Fruit fly (Drosophila melanogaster) whole organism, embryonic: ENCODE measurements around the gene CG5938.

Experiments used
- BEAF-32 ChIP-seq: fragments of 200-800 bp; sonication (Bioruptor generic); optimal IDR thresholded peaks from 3 replicates; lab custom pipeline; 2017; ENCODE audit warnings: missing biosample characterization, missing genetic modification characterization, mild to moderate bottlenecking, moderate library complexity, missing genetic modification reagents
- Blimp-1 ChIP-seq: fragments of 200-800 bp; sonication (Bioruptor generic); optimal IDR thresholded peaks from 3 replicates; lab custom pipeline; 2018; ENCODE audit warnings: missing biosample characterization, missing genetic modification characterization, mild to moderate bottlenecking, moderate library complexity, missing genetic modification reagents
- CG10147 ChIP-seq: fragments of 200-800 bp; sonication (Bioruptor generic); optimal IDR thresholded peaks from 2 replicates; lab custom pipeline; 2019; ENCODE audit warnings: missing biosample characterization, mild to moderate bottlenecking, missing genetic modification characterization, moderate library complexity
- CG10959 ChIP-seq: fragments of 200-800 bp; sonication (Bioruptor generic); IDR thresholded peaks from 2 replicates; pipeline ENCODE4 v1.3.6; 2022; ENCODE audit warnings: missing biosample characterization, missing genetic modification characterization
- CG11247 ChIP-seq: fragments of 200-800 bp; sonication (Bioruptor generic); IDR thresholded peaks from 2 replicates; pipeline ENCODE4 v1.3.6; 2022; ENCODE audit warnings: missing biosample characterization, missing genetic modification characterization
- CG11695 ChIP-seq: fragments of 200-800 bp; sonication (Bioruptor generic); IDR thresholded peaks from 3 replicates; pipeline ENCODE4 v1.3.6; 2022; ENCODE audit warnings: missing biosample characterization, missing genetic modification characterization
- CG13123 ChIP-seq: fragments of 200-800 bp; sonication (Bioruptor generic); optimal IDR thresholded peaks from 2 replicates; lab custom pipeline; 2016; ENCODE audit warnings: missing biosample characterization, missing genetic modification characterization
- CG14441 ChIP-seq: fragments of 200-800 bp; sonication (Bioruptor generic); IDR thresholded peaks from 2 replicates; pipeline ENCODE4 v1.3.6; 2022; ENCODE audit warnings: missing biosample characterization, missing genetic modification characterization
- CG15696 ChIP-seq: fragments of 200-800 bp; sonication (Bioruptor generic); optimal IDR thresholded peaks from 2 replicates; lab custom pipeline; 2019; ENCODE audit warnings: missing biosample characterization, mild to moderate bottlenecking, missing genetic modification characterization, moderate library complexity
- CG16779 ChIP-seq: fragments of 200-800 bp; sonication (Bioruptor generic); IDR thresholded peaks from 2 replicates; pipeline ENCODE4 v1.3.6; 2022; ENCODE audit warnings: missing biosample characterization, missing genetic modification characterization
- CG16863 ChIP-seq: fragments of 200-800 bp; sonication (Bioruptor generic); optimal IDR thresholded peaks from 3 replicates; lab custom pipeline; 2016; ENCODE audit warnings: missing biosample characterization, missing genetic modification characterization
- CG32772 ChIP-seq: fragments of 200-800 bp; sonication (Bioruptor generic); IDR thresholded peaks from 2 replicates; pipeline ENCODE4 v1.3.6; 2022; ENCODE audit warnings: missing biosample characterization, missing genetic modification characterization
- CG3281 ChIP-seq: fragments of 200-800 bp; sonication (Bioruptor generic); optimal IDR thresholded peaks from 3 replicates; lab custom pipeline; 2017; ENCODE audit warnings: missing biosample characterization, mild to moderate bottlenecking, missing genetic modification characterization
- CG33213 ChIP-seq: fragments of 200-800 bp; sonication (Bioruptor generic); optimal IDR thresholded peaks from 3 replicates; lab custom pipeline; 2016; ENCODE audit warnings: missing biosample characterization, missing genetic modification characterization
- CG3726 ChIP-seq: fragments of 200-800 bp; sonication (Bioruptor generic); IDR thresholded peaks from 3 replicates; pipeline ENCODE4, ENCODE4 v1.3.6; 2022; ENCODE audit warnings: missing biosample characterization, missing genetic modification characterization
- CG3847 ChIP-seq: fragments of 200-800 bp; sonication (Bioruptor generic); IDR thresholded peaks from 2 replicates; pipeline ENCODE4 v1.3.6; 2022; ENCODE audit warnings: missing biosample characterization, missing genetic modification characterization
- CG5180 ChIP-seq: fragments of 200-800 bp; sonication (Bioruptor generic); optimal IDR thresholded peaks from 3 replicates; lab custom pipeline; 2017; ENCODE audit warnings: missing biosample characterization, missing genetic modification characterization, mild to moderate bottlenecking, moderate library complexity, missing genetic modification reagents
- CG6765 ChIP-seq: fragments of 200-800 bp; sonication (Bioruptor generic); optimal IDR thresholded peaks from 3 replicates; lab custom pipeline; 2017; ENCODE audit warnings: missing biosample characterization, mild to moderate bottlenecking, missing genetic modification characterization
- CG7357 ChIP-seq: fragments of 200-800 bp; sonication (Bioruptor generic); IDR thresholded peaks from 3 replicates; pipeline ENCODE4 v1.3.6; 2022; ENCODE audit warnings: missing biosample characterization, missing genetic modification characterization
- CTCF ChIP-seq: fragments of 200-800 bp; sonication (Bioruptor generic); optimal IDR thresholded peaks from 2 replicates; lab custom pipeline; 2017; ENCODE audit warnings: missing biosample characterization, mild to moderate bottlenecking, missing genetic modification characterization, moderate library complexity
- Deaf1 ChIP-seq: fragments of 200-800 bp; optimal IDR thresholded peaks from 3 replicates; lab custom pipeline; 2019; ENCODE audit warnings: missing biosample characterization, mild to moderate bottlenecking, missing genetic modification characterization, moderate library complexity
- Doc2 ChIP-seq: fragments of 200-800 bp; sonication (Bioruptor generic); IDR thresholded peaks from 2 replicates; pipeline ENCODE4 v1.3.6; 2022; ENCODE audit warnings: missing biosample characterization, missing genetic modification characterization
- Elba2 ChIP-seq: fragments of 200-800 bp; sonication (Bioruptor generic); optimal IDR thresholded peaks from 3 replicates; lab custom pipeline; 2016; ENCODE audit warnings: missing biosample characterization, missing genetic modification characterization
- Fer1 ChIP-seq: fragments of 200-800 bp; sonication (Bioruptor generic); optimal IDR thresholded peaks from 2 replicates; lab custom pipeline; 2017; ENCODE audit warnings: missing biosample characterization, mild to moderate bottlenecking, missing genetic modification characterization
- Gsc ChIP-seq: fragments of 200-800 bp; sonication (Bioruptor generic); IDR thresholded peaks from 2 replicates; pipeline ENCODE4 v1.3.6; 2022; ENCODE audit warnings: missing biosample characterization, missing genetic modification characterization
- HmgZ ChIP-seq: fragments of 200-800 bp; sonication (Bioruptor generic); optimal IDR thresholded peaks from 2 replicates; lab custom pipeline; 2018; ENCODE audit warnings: missing biosample characterization, mild to moderate bottlenecking, missing genetic modification characterization
- Hmr ChIP-seq: fragments of 200-800 bp; sonication (Bioruptor generic); optimal IDR thresholded peaks from 3 replicates; lab custom pipeline; 2017; ENCODE audit warnings: mild to moderate bottlenecking, missing biosample characterization, missing genetic modification reagents, missing genetic modification characterization
- Hr78 ChIP-seq, 2 experiments: fragments of 200-800 bp in 1 of 2; fragments of >200 bp in 1 of 2; sonication (Bioruptor generic) in 1 of 2; optimal IDR thresholded peaks; 2 replicates each; lab custom pipeline; 2017 to 2019; ENCODE audit warnings: missing biosample characterization in 2 of 2, missing genetic modification characterization in 2 of 2, mild to moderate bottlenecking in 1 of 2, moderate library complexity in 1 of 2
- Myb ChIP-seq: fragments of 200-800 bp; sonication (Bioruptor generic); optimal IDR thresholded peaks from 2 replicates; lab custom pipeline; 2016; ENCODE audit warnings: missing biosample characterization, missing genetic modification characterization
- Nf-YB ChIP-seq: fragments of 200-800 bp; sonication (Bioruptor generic); optimal IDR thresholded peaks from 3 replicates; lab custom pipeline; 2019; ENCODE audit warnings: missing biosample characterization, mild to moderate bottlenecking, missing genetic modification characterization, moderate library complexity
- Optix ChIP-seq: fragments of 200-800 bp; sonication (Bioruptor generic); IDR thresholded peaks from 3 replicates; pipeline ENCODE4 v1.3.6; 2022; ENCODE audit warnings: missing biosample characterization, missing genetic modification characterization
- Six4 ChIP-seq: fragments of 200-800 bp; sonication (Bioruptor generic); optimal IDR thresholded peaks from 2 replicates; lab custom pipeline; 2016; ENCODE audit warnings: missing biosample characterization, missing genetic modification characterization
- Sry-β ChIP-seq: fragments of 200-800 bp; sonication (Bioruptor generic); optimal IDR thresholded peaks from 2 replicates; lab custom pipeline; 2018; ENCODE audit warnings: missing biosample characterization, mild to moderate bottlenecking, missing genetic modification characterization, moderate library complexity
- az2 ChIP-seq: fragments of 200-800 bp; sonication (Bioruptor generic); optimal IDR thresholded peaks from 3 replicates; lab custom pipeline; 2016; ENCODE audit warnings: missing biosample characterization, missing genetic modification characterization
- ci ChIP-seq: fragments of 200-800 bp; sonication (Bioruptor generic); IDR thresholded peaks from 3 replicates; pipeline ENCODE4 v1.3.6; 2022; ENCODE audit warnings: missing biosample characterization, missing genetic modification characterization
- crc ChIP-seq: fragments of 200-800 bp; sonication (Bioruptor generic); optimal IDR thresholded peaks from 2 replicates; lab custom pipeline; 2016; ENCODE audit warnings: missing biosample characterization, missing genetic modification characterization
- esg ChIP-seq: fragments of 200-800 bp; sonication (Bioruptor generic); conservative IDR thresholded peaks from 2 replicates; pipeline ENCODE4 v1.3.6; 2022; ENCODE audit warnings: missing biosample characterization, missing genetic modification characterization
- hkb ChIP-seq, 2 experiments: fragments of 200-800 bp in 1 of 2; fragments of >200 bp in 1 of 2; sonication (Bioruptor generic) in 1 of 2; IDR thresholded peaks in 1 of 2; optimal IDR thresholded peaks in 1 of 2; 2 replicates each; pipeline versions ENCODE4 v1.3.6 to Lab custom; 2017 to 2022; ENCODE audit warnings: missing biosample characterization in 1 of 2, missing genetic modification characterization in 1 of 2
- ind ChIP-seq: fragments of 200-800 bp; sonication (Bioruptor generic); optimal IDR thresholded peaks from 3 replicates; lab custom pipeline; 2016; ENCODE audit warnings: missing biosample characterization, missing genetic modification characterization
- knrl ChIP-seq: fragments of 200-800 bp; sonication (Bioruptor generic); IDR thresholded peaks from 3 replicates; pipeline ENCODE4 v1.3.6; 2022; ENCODE audit warnings: missing biosample characterization, missing genetic modification characterization; ENCODE audit not compliant: partially characterized antibody
- nerfin-2 ChIP-seq: fragments of 200-800 bp; sonication (Bioruptor generic); IDR thresholded peaks from 2 replicates; pipeline ENCODE4 v1.3.6; 2022; ENCODE audit warnings: missing biosample characterization, missing genetic modification characterization; ENCODE audit not compliant: partially characterized antibody
- nmo ChIP-seq: fragments of 200-800 bp; sonication (Bioruptor generic); optimal IDR thresholded peaks from 2 replicates; lab custom pipeline; 2018; ENCODE audit warnings: missing biosample characterization, mild to moderate bottlenecking, missing genetic modification characterization, moderate library complexity
- org-1 ChIP-seq: fragments of 200-800 bp; sonication (Bioruptor generic); optimal IDR thresholded peaks from 2 replicates; lab custom pipeline; 2017; ENCODE audit warnings: missing biosample characterization, missing genetic modification characterization
- phol ChIP-seq: fragments of 200-800 bp; sonication (Bioruptor generic); optimal IDR thresholded peaks from 3 replicates; lab custom pipeline; 2018; ENCODE audit warnings: missing biosample characterization, mild to moderate bottlenecking, missing genetic modification characterization, moderate library complexity
- psq ChIP-seq: fragments of 200-800 bp; sonication (Bioruptor generic); optimal IDR thresholded peaks from 2 replicates; lab custom pipeline; 2017; ENCODE audit warnings: missing biosample characterization, missing genetic modification characterization
- repo ChIP-seq: fragments of 200-800 bp; sonication (Bioruptor generic); optimal IDR thresholded peaks from 2 replicates; lab custom pipeline; 2016; ENCODE audit warnings: missing biosample characterization, missing genetic modification characterization
- sens-2 ChIP-seq: fragments of 200-800 bp; sonication (Bioruptor generic); IDR thresholded peaks from 2 replicates; pipeline ENCODE4 v1.3.6; 2022; ENCODE audit warnings: missing biosample characterization, missing genetic modification characterization
- sim ChIP-seq: fragments of 200-800 bp; sonication (Bioruptor generic); IDR thresholded peaks from 2 replicates; pipeline ENCODE4 v1.3.6; 2022; ENCODE audit warnings: missing biosample characterization, missing genetic modification characterization
- slbo ChIP-seq: fragments of 200-800 bp; sonication (Bioruptor generic); IDR thresholded peaks from 2 replicates; pipeline ENCODE4 v1.3.6; 2022; ENCODE audit warnings: missing biosample characterization, missing genetic modification characterization
- tx ChIP-seq: fragments of 200-800 bp; sonication (Bioruptor generic); optimal IDR thresholded peaks from 2 replicates; lab custom pipeline; 2016; ENCODE audit warnings: missing biosample characterization, missing genetic modification characterization
- usp ChIP-seq: fragments of >200 bp; optimal IDR thresholded peaks from 2 replicates; lab custom pipeline; 2017; ENCODE audit warnings: missing biosample characterization, missing genetic modification characterization

The CG5938 gene

dm6 chr3R:27282286-27282685, 7.7 kb downstream of the CG5938 start, which contains the start of gene mrt (continued):
- TF ChIP-seq CG10147 (GFP tag; lab: Kevin White, UChicago) (no peak), Deaf1 (tag; lab: Kevin White, UChicago) (no peak), esg (GFP tag; lab: Robert Waterston, UW) (peak; percentile 38), sim (no peak), Hr78 (GFP tag; optimal IDR thresholded peaks at IDR 0.05; lab: Kevin White, UChicago) (no peak), CG3281 (GFP tag; lab: Kevin White, UChicago) (peak; percentile 79), CG3726 (GFP tag; lab: Robert Waterston, UW) (no peak), repo (GFP tag; lab: Kevin White, UChicago) (peak; percentile 7), CG10959 (GFP tag; lab: Robert Waterston, UW) (no peak), CG7357 (peak; percentile 43; the same call in 1 of the 3 replicates), Myb (GFP tag; lab: Kevin White, UChicago) (peak; percentile 48), CG14441 (GFP tag; lab: Robert Waterston, UW) (0 out of 2 replicates have a peak, but pooled peaks have one; percentile 6), Fer1 (GFP tag; lab: Kevin White, UChicago) (peak; percentile 46), az2 (GFP tag; lab: Kevin White, UChicago) (peak; percentile 46), CG33213 (GFP tag; lab: Kevin White, UChicago) (peak; percentile 44), Elba2 (GFP tag; lab: Kevin White, UChicago) (no peak), hkb (optimal IDR thresholded peaks at IDR 0.05; lab: Kevin White, UChicago) (no peak), hkb (GFP tag; IDR thresholded peaks at IDR 0.05; lab: Robert Waterston, UW) (no peak), org-1 (GFP tag; lab: Kevin White, UChicago) (peak; percentile 43), Gsc (no peak), CG15696 (tag; lab: Kevin White, UChicago) (no peak), CG6765 (no peak), CG13123 (GFP tag; lab: Kevin White, UChicago) (no peak), crc (GFP tag; lab: Kevin White, UChicago) (peak; percentile 67), Blimp-1 (GFP tag; lab: Kevin White, UChicago) (peak; percentile 11), phol (tag; lab: Kevin White, UChicago) (peak; percentile 53), ind (GFP tag; lab: Kevin White, UChicago) (peak; percentile 54), CG32772 (GFP tag; lab: Robert Waterston, UW) (peak; percentile 34; the same call in 1 of the 2 replicates), sens-2 (no peak), CG3847 (peak; percentile 46), HmgZ (tag; lab: Kevin White, UChicago) (peak; percentile 35), Optix (GFP tag; lab: Robert Waterston, UW) (no peak), CG11695 (GFP tag; lab: Robert Waterston, UW) (0 out of 3 replicates have a peak, but pooled peaks have one; percentile 43), CG5180 (no peak), nmo (peak; percentile 43), Nf-YB (GFP tag; lab: Kevin White, UChicago) (peak; percentile 33), CG11247 (GFP tag; lab: Robert Waterston, UW) (no peak; the same call in 1 of the 2 replicates), BEAF-32 (no peak), tx (GFP tag; lab: Kevin White, UChicago) (peak; percentile 50), ci (GFP tag; lab: Robert Waterston, UW) (0 out of 3 replicates have a peak, but pooled peaks have one; percentile 24), Hmr (GFP tag; lab: Kevin White, UChicago) (peak; percentile 62), usp (GFP tag; lab: Kevin White, UChicago) (no peak), Doc2 (no peak), psq (GFP tag; lab: Kevin White, UChicago) (peak; percentile 21), Six4 (GFP tag; lab: Kevin White, UChicago) (peak; percentile 36), slbo (GFP tag; lab: Robert Waterston, UW) (peak; percentile 77), CG16863 (GFP tag; lab: Kevin White, UChicago) (peak; percentile 38), Sry-β (GFP tag; lab: Kevin White, UChicago) (no peak), CTCF (GFP tag; lab: Kevin White, UChicago) (no peak), CG16779 (GFP tag; lab: Robert Waterston, UW) (no peak), nerfin-2 (GFP tag; lab: Robert Waterston, UW) (no peak), knrl (GFP tag; lab: Robert Waterston, UW) (no peak)
